Worm (Caenorhabditis elegans) whole organism, L4 larva: ENCODE results near the gene fsn-1.
"Not testable (repeated sequence)": the region's sequence is repeated elsewhere in the genome, so short reads cannot be mapped to it uniquely, and the experiment has no call there.

ENCODE experiments used
- F10B5.3 ChIP-seq: sonication (generic microtip); optimal IDR thresholded peaks from 2 replicates; lab custom pipeline; 2016; ENCODE audit warnings: mild to moderate bottlenecking, missing genetic modification characterization, missing compliant biosample characterization
- F26F4.8 ChIP-seq: fragments of 200-800 bp; sonication (Bioruptor generic); conservative IDR thresholded peaks from 2 replicates; pipeline ENCODE4 v1.3.6; 2022; ENCODE audit warnings: missing genetic modification characterization, missing compliant biosample characterization
- F37D6.2 ChIP-seq: sonication (generic microtip); optimal IDR thresholded peaks from 2 replicates; lab custom pipeline; 2016; ENCODE audit warnings: mild to moderate bottlenecking, missing genetic modification characterization, missing compliant biosample characterization
- F49E8.2 ChIP-seq: sonication (generic microtip); optimal IDR thresholded peaks from 2 replicates; lab custom pipeline; 2016; ENCODE audit warnings: missing compliant biosample characterization, mild to moderate bottlenecking, missing genetic modification characterization, borderline replicate concordance
- Y48G9A.11 ChIP-seq: fragments of 200-800 bp; sonication (Bioruptor generic); IDR thresholded peaks from 2 replicates; pipeline ENCODE4 v1.3.6; 2022; ENCODE audit warnings: missing genetic modification reagents, missing genetic modification characterization, missing compliant biosample characterization
- ZK546.5 ChIP-seq, 2 experiments: sonication (generic microtip); optimal IDR thresholded peaks; 2 replicates each; lab custom pipeline; 2017; ENCODE audit warnings: missing biosample characterization in 2 of 2, missing genetic modification characterization in 2 of 2
- ama-1 ChIP-seq: fragments of 150-350 bp; optimal IDR thresholded peaks from 2 replicates; lab custom pipeline; 2014; ENCODE audit warnings: inconsistent platforms, mixed read lengths
- ceh-32 ChIP-seq: sonication (generic microtip); optimal IDR thresholded peaks from 2 replicates; lab custom pipeline; 2016; ENCODE audit warnings: mild to moderate bottlenecking, missing genetic modification characterization, missing compliant biosample characterization; ENCODE audit not compliant: poor library complexity
- ceh-62 ChIP-seq: sonication (generic microtip); optimal IDR thresholded peaks from 2 replicates; lab custom pipeline; 2017; ENCODE audit warnings: missing biosample characterization, missing genetic modification characterization
- ces-1 ChIP-seq: fragments of 150-350 bp; sonication (generic microtip); optimal IDR thresholded peaks from 4 replicates; lab custom pipeline; 2014; ENCODE audit warnings: missing biosample characterization, missing genetic modification reagents, missing genetic modification characterization
- ctbp-1 ChIP-seq: fragments of 200-800 bp; sonication (Bioruptor generic); IDR thresholded peaks from 2 replicates; pipeline ENCODE4 v1.3.6; 2022; ENCODE audit warnings: missing genetic modification reagents, missing genetic modification characterization, missing compliant biosample characterization
- daf-19 ChIP-seq: fragments of 200-800 bp; sonication (Bioruptor generic); conservative IDR thresholded peaks from 2 replicates; pipeline ENCODE4 v1.3.6; 2022; ENCODE audit warnings: missing genetic modification characterization, missing compliant biosample characterization
- dpl-1 ChIP-seq: fragments of 150-350 bp; optimal IDR thresholded peaks from 2 replicates; lab custom pipeline; 2014; ENCODE audit warnings: missing biosample characterization, missing genetic modification reagents, missing genetic modification characterization
- egl-43 ChIP-seq: fragments of 200-800 bp; sonication (Bioruptor generic); IDR thresholded peaks from 2 replicates; pipeline ENCODE4 v1.3.6; 2022; ENCODE audit warnings: missing genetic modification reagents, missing genetic modification characterization, missing compliant biosample characterization
- fkh-10 ChIP-seq: fragments of 150-350 bp; optimal IDR thresholded peaks from 2 replicates; lab custom pipeline; 2014; ENCODE audit warnings: missing biosample characterization, missing genetic modification reagents, missing genetic modification characterization
- hif-1 ChIP-seq, 2 experiments: sonication (generic microtip); optimal IDR thresholded peaks; 2 replicates each; lab custom pipeline; 2016 to 2017; ENCODE audit warnings: missing compliant biosample characterization in 2 of 2, missing genetic modification characterization in 2 of 2, missing genetic modification reagents in 2 of 2, missing genotype in 2 of 2, mild to moderate bottlenecking in 1 of 2
- lim-7 ChIP-seq: fragments of 200-800 bp; sonication (Bioruptor generic); IDR thresholded peaks from 2 replicates; pipeline ENCODE4 v1.3.6; 2022; ENCODE audit warnings: missing genetic modification characterization, missing compliant biosample characterization
- lin-29 ChIP-seq: fragments of 200-800 bp; sonication (Bioruptor generic); IDR thresholded peaks from 2 replicates; pipeline ENCODE4 v1.3.6; 2022; ENCODE audit warnings: missing genetic modification reagents, missing genetic modification characterization, missing compliant biosample characterization
- lsy-2 ChIP-seq, 2 experiments: fragments of 150-350 bp in 1 of 2; sonication (generic microtip) in 1 of 2; optimal IDR thresholded peaks; 2 replicates each; lab custom pipeline; 2014 to 2017; ENCODE audit warnings: missing biosample characterization in 2 of 2, missing genetic modification characterization in 2 of 2
- madf-5 ChIP-seq, 2 experiments: fragments of 200-800 bp; sonication (Bioruptor generic); IDR thresholded peaks; 2 replicates each; pipeline ENCODE4 v1.3.6; 2022; ENCODE audit warnings: missing compliant biosample characterization in 2 of 2, missing genetic modification characterization in 2 of 2
- mdl-1 ChIP-seq, 2 experiments: fragments of 150-350 bp in 1 of 2; sonication (generic microtip) in 1 of 2; optimal IDR thresholded peaks; 2 replicates each; lab custom pipeline; 2014 to 2017; ENCODE audit warnings: missing biosample characterization in 2 of 2, missing genetic modification characterization in 2 of 2
- mep-1 ChIP-seq: fragments of 150-350 bp; sonication (generic microtip); optimal IDR thresholded peaks from 3 replicates; lab custom pipeline; 2014; ENCODE audit warnings: missing biosample characterization, missing genetic modification characterization
- mes-2 ChIP-seq: sonication (generic microtip); optimal IDR thresholded peaks from 2 replicates; lab custom pipeline; 2016; ENCODE audit warnings: missing genotype, mild to moderate bottlenecking, missing genetic modification characterization, missing compliant biosample characterization; ENCODE audit not compliant: poor library complexity, severe bottlenecking
- nhr-102 ChIP-seq: sonication (generic microtip); optimal IDR thresholded peaks from 2 replicates; lab custom pipeline; 2016; ENCODE audit warnings: mild to moderate bottlenecking, missing genetic modification characterization, moderate library complexity, missing compliant biosample characterization
- nhr-11 ChIP-seq: fragments of 150-350 bp; optimal IDR thresholded peaks from 2 replicates; lab custom pipeline; 2014; ENCODE audit warnings: missing biosample characterization, missing genetic modification characterization
- nhr-111 ChIP-seq: fragments of 200-800 bp; sonication (Bioruptor generic); optimal IDR thresholded peaks from 2 replicates; lab custom pipeline; 2018; ENCODE audit warnings: mild to moderate bottlenecking, missing genetic modification characterization, missing compliant biosample characterization
- nhr-25 ChIP-seq: sonication (generic microtip); optimal IDR thresholded peaks from 2 replicates; lab custom pipeline; 2017; ENCODE audit warnings: missing genetic modification characterization, mild to moderate bottlenecking, missing compliant biosample characterization, antibody characterized with exemption, moderate library complexity, borderline replicate concordance; ENCODE audit not compliant: insufficient read depth
- nhr-28 ChIP-seq: fragments of 150-350 bp; optimal IDR thresholded peaks from 2 replicates; lab custom pipeline; 2014; ENCODE audit warnings: missing biosample characterization, missing genetic modification characterization
- nhr-48 ChIP-seq: sonication (generic microtip); optimal IDR thresholded peaks from 2 replicates; lab custom pipeline; 2016; ENCODE audit warnings: mild to moderate bottlenecking, missing genetic modification characterization, missing compliant biosample characterization
- nhr-6 ChIP-seq: fragments of 150-350 bp; optimal IDR thresholded peaks from 2 replicates; lab custom pipeline; 2014; ENCODE audit warnings: missing biosample characterization, missing genetic modification characterization
- sdz-12 ChIP-seq: fragments of 200-800 bp; sonication (Bioruptor generic); optimal IDR thresholded peaks from 2 replicates; lab custom pipeline; 2018; ENCODE audit warnings: mild to moderate bottlenecking, missing genetic modification characterization, missing compliant biosample characterization
- snpc-1.2 ChIP-seq: fragments of 200-800 bp; sonication (Bioruptor generic); IDR thresholded peaks from 2 replicates; pipeline ENCODE4 v1.3.6; 2022; ENCODE audit warnings: missing genetic modification reagents, missing genetic modification characterization, missing compliant biosample characterization
- unc-130 ChIP-seq: sonication (generic microtip); optimal IDR thresholded peaks from 2 replicates; lab custom pipeline; 2016; ENCODE audit warnings: missing genetic modification reagents, missing genetic modification characterization, missing compliant biosample characterization
- unc-62 ChIP-seq, 3 experiments: fragments of 150-350 bp in 1 of 3; sonication (generic microtip); optimal IDR thresholded peaks in 2 of 3; peaks in 1 of 3; 1 replicate in 1 of 3; 2 replicates in 2 of 3; lab custom pipeline; 2014 to 2017; ENCODE audit warnings: missing biosample characterization in 3 of 3, missing genetic modification characterization in 3 of 3, missing genetic modification reagents in 3 of 3, missing genotype in 1 of 3
- zip-11 ChIP-seq: fragments of 200-800 bp; sonication (Bioruptor generic); IDR thresholded peaks from 2 replicates; pipeline ENCODE4 v1.3.6; 2022; ENCODE audit warnings: missing genetic modification characterization, missing compliant biosample characterization
- zip-2 ChIP-seq: fragments of 150-350 bp; optimal IDR thresholded peaks from 2 replicates; lab custom pipeline; 2014; ENCODE audit warnings: missing biosample characterization, missing genetic modification characterization

fsn-1 gene

DNA sequence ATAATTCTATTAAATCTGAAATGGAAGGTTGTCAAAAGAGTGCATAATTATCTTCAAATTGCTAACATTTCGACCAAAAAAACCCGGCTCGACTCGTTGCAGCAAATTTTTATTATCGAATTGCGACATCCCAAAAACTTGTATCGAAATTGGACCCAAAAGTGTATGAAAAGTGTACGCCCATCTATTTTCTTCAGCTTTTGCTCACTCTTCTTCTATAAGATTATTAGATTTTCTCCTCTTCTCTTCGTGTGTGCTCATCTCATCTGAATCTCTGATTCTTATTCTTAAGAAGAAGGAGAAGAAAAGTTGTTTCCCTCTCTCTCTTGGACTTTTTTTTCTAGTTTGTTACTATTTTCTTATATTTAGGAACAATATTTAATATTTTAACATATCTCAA, 30.1 kb downstream of the fsn-1 start:
- peak; percentile 95 for TF ChIP-seq ces-1
- peak; percentile 79 for TF ChIP-seq fkh-10 (GFP tag; lab: Kevin White, UChicago)
- no peak for TF ChIP-seq nhr-111 (GFP tag; lab: Kevin White, UChicago)
- no peak for TF ChIP-seq nhr-11
- TF ChIP-seq lsy-2 (tag; optimal IDR thresholded peaks at IDR 0.05; lab: Kevin White, UChicago) = peak in 1 of 2 experiments; percentile 31
- no peak for TF ChIP-seq sdz-12
- no peak for TF ChIP-seq lin-29 (GFP tag; lab: Robert Waterston, UW)
- TF ChIP-seq snpc-1.2 (GFP tag; lab: Robert Waterston, UW) = no peak
- no peak for TF ChIP-seq F26F4.8 (GFP tag; lab: Robert Waterston, UW)
- 0 out of 2 replicates have a peak, but pooled peaks have one; percentile 23 for TF ChIP-seq ctbp-1 (GFP tag; lab: Robert Waterston, UW)

DNA sequence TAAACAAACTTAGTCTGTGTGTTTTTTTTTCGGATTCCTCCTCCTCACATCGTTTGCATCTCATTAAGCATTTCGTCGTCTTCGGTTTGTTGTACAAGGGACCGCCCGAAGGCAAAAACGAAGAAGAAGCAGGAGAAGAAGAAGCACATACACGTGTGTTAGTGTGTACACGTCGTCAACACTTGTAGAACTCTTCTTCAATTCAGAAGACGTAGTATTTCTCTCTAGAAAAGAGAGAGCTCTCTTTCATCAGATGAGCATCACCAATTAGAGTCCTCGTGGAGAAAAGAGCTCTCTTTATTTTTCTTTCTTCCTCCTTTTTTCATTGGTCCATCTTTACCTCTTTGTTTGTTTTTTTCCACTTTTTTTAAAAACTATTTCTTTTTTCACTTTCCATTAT, 31.0 kb downstream of the fsn-1 start:
- TF ChIP-seq ctbp-1 (GFP tag; lab: Robert Waterston, UW) (0 out of 2 replicates have a peak, but pooled peaks have one; percentile 22), mdl-1 (tag; optimal IDR thresholded peaks at IDR 0.05; lab: Kevin White, UChicago) (peak in 1 of 2 experiments; percentile 53), ceh-62 (tag; lab: Kevin White, UChicago) (no peak)

DNA sequence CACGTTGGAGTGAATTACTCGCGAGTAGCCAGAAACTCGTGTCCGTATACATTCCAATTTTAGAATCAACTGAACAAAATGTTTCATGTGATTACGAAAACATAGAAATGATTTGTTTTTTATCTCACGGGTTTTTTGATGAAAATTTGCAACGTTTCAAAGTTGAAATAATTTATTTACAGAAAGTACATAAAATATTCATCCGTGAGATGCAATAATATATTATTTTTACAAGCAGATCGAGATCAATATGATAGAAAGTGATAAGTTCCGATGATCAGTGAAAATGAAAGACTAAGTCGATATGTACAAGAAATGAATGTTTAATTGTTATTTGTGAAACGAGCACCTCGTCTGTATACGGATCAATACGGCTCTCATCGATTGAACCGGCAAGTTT, 43.2 kb downstream of the fsn-1 start, which contains the start of gene C27F2.6:
Gene C27F2.6 (minus strand): TSS at position 101 of the 400 bp plus-strand sequence.
- TF ChIP-seq lim-7 (GFP tag; lab: Robert Waterston, UW); nhr-11; ZK546.5 (tag; optimal IDR thresholded peaks at IDR 0.05; lab: Kevin White, UChicago): not testable (repeated sequence)

DNA sequence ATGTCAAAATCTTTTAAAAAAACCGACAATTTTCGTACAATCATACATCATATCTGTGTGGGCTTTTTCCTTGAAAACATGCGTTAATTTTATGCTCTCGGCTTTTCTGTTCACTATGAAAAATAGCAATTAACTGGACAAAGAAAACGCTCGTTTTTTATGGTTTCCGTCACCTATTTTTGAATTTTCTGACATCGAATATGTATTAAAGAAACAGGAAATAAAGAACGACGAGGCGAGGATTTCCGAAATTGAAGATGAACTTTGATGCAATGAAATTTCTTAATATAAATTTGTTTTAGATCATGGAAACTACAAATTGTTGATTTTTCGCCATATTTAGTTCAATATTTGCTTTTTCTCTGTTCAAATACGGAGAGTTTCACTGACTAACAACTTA, 46.8 kb downstream of the fsn-1 start:
- TF ChIP-seq unc-62 (GFP tag; optimal IDR thresholded peaks at IDR 0.05 in 1 of 2; lab: Kevin White, UChicago) (peak in 1 of 2 experiments; percentile 92), unc-62 (tag; optimal IDR thresholded peaks at IDR 0.05; lab: Kevin White, UChicago) (no peak), dpl-1 (GFP tag; lab: Kevin White, UChicago) (no peak)

DNA sequence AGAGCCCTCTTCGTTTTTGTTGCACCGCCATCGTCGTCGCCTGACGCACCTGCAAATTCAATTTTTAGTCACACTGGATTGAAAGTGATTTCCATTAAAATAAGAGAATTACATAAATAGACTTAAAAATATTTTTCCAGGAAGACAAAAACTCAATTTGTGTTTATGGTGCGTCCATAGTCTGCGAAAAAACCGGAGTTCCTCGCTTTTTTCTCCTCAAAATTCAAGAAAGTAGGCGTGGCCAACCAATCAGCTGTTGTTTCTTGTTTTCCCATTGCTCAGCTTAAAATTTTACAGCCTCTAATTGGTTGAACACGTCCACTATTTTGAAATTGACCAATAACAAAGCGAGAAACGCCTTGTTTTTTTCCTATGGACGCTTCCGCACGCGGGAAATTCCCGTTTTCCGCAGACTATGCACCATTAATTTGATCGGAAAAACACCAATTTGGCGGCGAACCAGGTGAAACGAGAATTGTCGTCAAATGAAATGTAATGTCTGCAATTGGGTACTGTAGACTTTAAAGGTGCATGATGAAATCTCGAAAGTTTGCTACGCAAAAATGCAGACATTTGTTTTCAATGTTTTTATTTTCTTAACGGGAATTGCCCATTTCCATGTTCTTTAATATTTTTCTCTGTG, 47.4 kb downstream of the fsn-1 start, which contains the start of gene C27F2.7:
Gene C27F2.7 (minus strand): TSS at position 51 of the 643 bp plus-strand sequence.
- no peak for TF ChIP-seq ZK546.5 (tag; optimal IDR thresholded peaks at IDR 0.05; lab: Kevin White, UChicago)
- no peak for TF ChIP-seq unc-62 (GFP tag; optimal IDR thresholded peaks at IDR 0.05 in 1 of 2; lab: Kevin White, UChicago)
- TF ChIP-seq unc-62 (tag; optimal IDR thresholded peaks at IDR 0.05; lab: Kevin White, UChicago) = no peak
- TF ChIP-seq Y48G9A.11 (GFP tag; lab: Robert Waterston, UW) = peak; percentile 35; the same call in 1 of the 2 replicates
- no peak for TF ChIP-seq nhr-102 (tag; lab: Kevin White, UChicago)
- no peak for TF ChIP-seq ceh-62 (tag; lab: Kevin White, UChicago)
- TF ChIP-seq unc-130 (GFP tag; lab: Kevin White, UChicago) = peak; percentile 41
- peak; percentile 11 for TF ChIP-seq F49E8.2 (tag; lab: Kevin White, UChicago)
- TF ChIP-seq zip-11 (GFP tag; lab: Robert Waterston, UW) = no peak
- TF ChIP-seq F10B5.3 = no peak
- no peak for TF ChIP-seq dpl-1 (GFP tag; lab: Kevin White, UChicago)
- no peak for TF ChIP-seq daf-19 (GFP tag; lab: Robert Waterston, UW)
- no peak for TF ChIP-seq F37D6.2
- TF ChIP-seq ama-1 (lab: Kevin White, UChicago) = no peak

DNA sequence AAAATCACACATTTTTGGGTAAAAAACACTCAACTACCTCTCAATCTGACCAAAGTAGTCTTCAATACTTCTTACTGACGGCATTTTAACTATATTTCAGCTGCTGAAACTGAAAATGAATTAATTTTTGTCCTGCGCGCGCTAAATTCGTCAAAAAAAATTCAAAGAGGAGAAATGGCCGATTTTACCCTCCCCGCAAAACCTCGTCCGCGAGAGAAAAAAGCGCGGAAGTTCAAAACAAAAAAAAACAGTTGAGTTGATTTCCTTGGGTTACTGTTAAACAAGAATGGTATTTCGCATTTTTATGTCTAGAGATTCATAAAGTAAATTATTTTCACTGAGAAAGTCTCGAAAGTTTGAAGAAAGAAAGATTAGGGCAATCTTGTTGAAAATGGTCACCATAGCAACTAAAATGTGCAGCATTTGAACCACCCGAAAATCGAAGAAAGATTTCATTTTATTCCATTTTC, 49.7 kb downstream of the fsn-1 start, which contains the start of the genes C27F2.10 and wdr-60:
Gene C27F2.10 (minus strand): TSS at position 109 of the 470 bp plus-strand sequence.
Gene wdr-60 (plus strand): TSS at position 420 of the 470 bp plus-strand sequence.
- no peak for TF ChIP-seq nhr-28 (tag; lab: Kevin White, UChicago)
- peak in 1 of 2 experiments; percentile 31 for TF ChIP-seq hif-1 (tag; optimal IDR thresholded peaks at IDR 0.05; lab: Kevin White, UChicago)
- peak in 1 of 2 experiments; percentile 4 for TF ChIP-seq lsy-2 (tag; optimal IDR thresholded peaks at IDR 0.05; lab: Kevin White, UChicago)
- TF ChIP-seq Y48G9A.11 (GFP tag; lab: Robert Waterston, UW) = no peak
- TF ChIP-seq ctbp-1 (GFP tag; lab: Robert Waterston, UW) = no peak
- TF ChIP-seq ceh-32 = no peak
- no peak for TF ChIP-seq nhr-48
- no peak for TF ChIP-seq mep-1 (tag; lab: Kevin White, UChicago)
- TF ChIP-seq ces-1 = no peak
- peak; percentile 92 for TF ChIP-seq mes-2
- TF ChIP-seq madf-5 (GFP tag; IDR thresholded peaks at IDR 0.05; lab: Robert Waterston, UW) = no peak
- TF ChIP-seq dpl-1 (GFP tag; lab: Kevin White, UChicago) = peak; percentile 82
- no peak for TF ChIP-seq nhr-6 (tag; lab: Kevin White, UChicago)
- no peak for TF ChIP-seq zip-2 (tag; lab: Kevin White, UChicago)
- no peak for TF ChIP-seq nhr-25 (tag; lab: Kevin White, UChicago)
- no peak for TF ChIP-seq egl-43 (GFP tag; lab: Robert Waterston, UW)
